Worm (Caenorhabditis elegans) whole organism, early embryonic: ENCODE measurements around the gene vha-17.

Experiments used
- ama-1 ChIP-seq: fragments of 150-350 bp; optimal IDR thresholded peaks from 2 replicates; lab custom pipeline; 2014
- ceh-13 ChIP-seq: fragments of 200-800 bp; sonication (Bioruptor generic); optimal IDR thresholded peaks from 2 replicates; lab custom pipeline; 2018; ENCODE audit warnings: mild to moderate bottlenecking, missing genetic modification characterization, missing compliant biosample characterization
- ets-7 ChIP-seq: sonication (generic microtip); optimal IDR thresholded peaks from 2 replicates; lab custom pipeline; 2016; ENCODE audit warnings: missing genotype, missing genetic modification characterization, missing compliant biosample characterization
- pes-1 ChIP-seq: fragments of 200-800 bp; sonication (Bioruptor generic); IDR thresholded peaks from 2 replicates; pipeline ENCODE4 v1.3.6; 2022; ENCODE audit warnings: missing genetic modification reagents, missing genetic modification characterization, missing compliant biosample characterization
- tbx-37 ChIP-seq: fragments of 200-800 bp; sonication (Bioruptor generic); conservative IDR thresholded peaks from 2 replicates; pipeline ENCODE4 v1.3.6; 2022; ENCODE audit warnings: missing genetic modification reagents, missing genetic modification characterization, missing compliant biosample characterization

DNA sequence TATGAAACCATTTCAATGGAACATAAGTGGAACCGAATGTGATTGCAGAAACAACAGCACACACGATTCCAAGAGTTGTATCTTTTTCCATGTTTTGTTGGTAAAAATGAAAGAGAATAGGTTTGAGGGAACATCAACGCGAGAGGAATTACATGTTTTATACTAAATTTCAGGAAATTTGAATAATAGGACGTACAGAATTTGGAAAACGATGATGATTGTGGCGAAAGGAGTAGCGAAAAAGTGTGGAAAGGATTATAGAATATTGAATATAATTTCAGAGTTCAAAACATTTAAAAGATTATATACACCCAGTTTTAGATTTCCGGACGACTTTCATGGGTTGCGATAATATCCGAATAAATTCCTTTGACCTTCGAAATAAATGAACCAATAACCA lies 12.6 kb upstream of the vha-17 start, which contains the start of gene F49C12.6:
- TF ChIP-seq ama-1 (lab: Kevin White, UChicago) (no peak), tbx-37 (GFP tag; lab: Robert Waterston, UW) (no peak), ceh-13 (no peak), ets-7 (no peak), pes-1 (GFP tag; lab: Robert Waterston, UW) (no peak)
